Fruit fly (Drosophila melanogaster): ENCODE results near the gene CG32365.

CG32365 gene

DNA sequence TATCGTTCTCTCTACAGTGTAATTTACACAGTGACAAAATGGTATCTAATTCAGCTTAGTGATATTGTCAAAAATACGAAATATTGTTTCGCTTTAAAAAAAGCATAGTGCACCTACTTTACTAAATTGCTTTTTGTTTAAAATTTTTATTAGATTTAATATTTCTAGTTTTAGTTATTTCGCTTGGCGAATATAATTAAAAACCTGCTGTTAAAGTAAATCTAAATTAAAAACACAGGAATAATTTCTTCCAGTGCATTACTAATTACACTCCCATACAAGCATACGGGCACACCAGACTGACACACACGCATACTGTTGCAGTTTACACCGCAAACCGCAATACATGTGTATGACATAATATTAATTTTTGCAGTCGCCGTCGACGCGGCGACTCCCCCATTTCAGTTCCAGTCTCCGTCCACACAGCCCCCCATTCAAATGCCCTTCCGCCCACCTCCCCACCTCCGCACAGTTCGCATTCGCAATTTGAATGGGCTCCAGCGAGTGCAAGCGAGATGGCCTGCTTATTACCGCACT lies 5.0 kb upstream of the CG32365 start (continued):
- TF ChIP-seq CG12236 (GFP tag; optimal IDR thresholded peaks at IDR 0.05) (no peak), ATbp (GFP tag; optimal IDR thresholded peaks at IDR 0.05) (no peak), unc-4 (GFP tag; IDR thresholded peaks at IDR 0.05; ENCODE audit: partially characterized antibody) (no peak), peb (GFP tag; IDR thresholded peaks at IDR 0.05) (no peak), HLH4C (GFP tag; IDR thresholded peaks at IDR 0.05; ENCODE audit: partially characterized antibody) (no peak), fd96Cb (tag; optimal IDR thresholded peaks at IDR 0.05) (peak; percentile 22), Fer1 (GFP tag; optimal IDR thresholded peaks at IDR 0.05) (peak; percentile 76), Atf-2 (GFP tag; optimal IDR thresholded peaks at IDR 0.05) (no peak), Lhr (GFP tag; optimal IDR thresholded peaks at IDR 0.05) (no peak), CG7786 (GFP tag; optimal IDR thresholded peaks at IDR 0.05) (peak; percentile 33), CG2116 (GFP tag; optimal IDR thresholded peaks at IDR 0.05) (no peak), CG17912 (GFP tag; optimal IDR thresholded peaks at IDR 0.05) (no peak), Rx (GFP tag; IDR thresholded peaks at IDR 0.05) (peak; percentile 23; the same call in 1 of the 2 replicates), lov (optimal IDR thresholded peaks at IDR 0.05) (no peak), lov (GFP tag; IDR thresholded peaks at IDR 0.05) (no peak), CG11456 (GFP tag; IDR thresholded peaks at IDR 0.05) (peak; percentile 73; the same call in 2 of the 3 replicates), CG33213 (GFP tag; optimal IDR thresholded peaks at IDR 0.05) (no peak), Meics (GFP tag; optimal IDR thresholded peaks at IDR 0.05) (peak; percentile 84), gsb-n (tag; optimal IDR thresholded peaks at IDR 0.05) (no peak), sc (optimal IDR thresholded peaks at IDR 0.05) (no peak), sc (GFP tag; optimal IDR thresholded peaks at IDR 0.05) (no peak), CG17568 (GFP tag; optimal IDR thresholded peaks at IDR 0.05) (peak; percentile 44), knrl (GFP tag; IDR thresholded peaks at IDR 0.05; ENCODE audit: partially characterized antibody) (no peak), Dad (GFP tag; optimal IDR thresholded peaks at IDR 0.05) (no peak), tll (GFP tag; optimal IDR thresholded peaks at IDR 0.05) (no peak), pfk (GFP tag; optimal IDR thresholded peaks at IDR 0.05) (no peak), CG9609 (GFP tag; optimal IDR thresholded peaks at IDR 0.05) (no peak), zfh2 (GFP tag; optimal IDR thresholded peaks at IDR 0.05) (peak; percentile 46), CG8924 (tag; optimal IDR thresholded peaks at IDR 0.05) (peak; percentile 67), btn (GFP tag; optimal IDR thresholded peaks at IDR 0.05) (no peak), CG4617 (GFP tag; optimal IDR thresholded peaks at IDR 0.05; ENCODE audit: borderline replicate concordance) (no peak), sens-2 (GFP tag; IDR thresholded peaks at IDR 0.05) (no peak), hbn (GFP tag; IDR thresholded peaks at IDR 0.05; ENCODE audit: partially characterized antibody) (no peak), Ada2b (GFP tag; IDR thresholded peaks at IDR 0.05) (peak; percentile 69), CG10267 (tag; optimal IDR thresholded peaks at IDR 0.05) (peak; percentile 39), abd-A (tag; optimal IDR thresholded peaks at IDR 0.05) (no peak), CG2889 (GFP tag; IDR thresholded peaks at IDR 0.05) (no peak), tio (GFP tag; optimal IDR thresholded peaks at IDR 0.05) (peak; percentile 55), ham (GFP tag; IDR thresholded peaks at IDR 0.05) (0 out of 2 replicates have a peak, but pooled peaks have one; percentile 10), sim (GFP tag; IDR thresholded peaks at IDR 0.05) (no peak), Deaf1 (tag; optimal IDR thresholded peaks at IDR 0.05) (peak; percentile 47), CG16813 (GFP tag; IDR thresholded peaks at IDR 0.05; ENCODE audit: partially characterized antibody) (no peak), Myb (GFP tag; optimal IDR thresholded peaks at IDR 0.05) (peak; percentile 6), Dip3 (GFP tag; optimal IDR thresholded peaks at IDR 0.05) (peak; percentile 47), CG7963 (GFP tag; IDR thresholded peaks at IDR 0.05; ENCODE audit: partially characterized antibody) (no peak), CG1647 (GFP tag; optimal IDR thresholded peaks at IDR 0.05) (no peak), CG10147 (GFP tag; optimal IDR thresholded peaks at IDR 0.05) (peak; percentile 85), ranshi (GFP tag; IDR thresholded peaks at IDR 0.05) (0 out of 2 replicates have a peak, but pooled peaks have one; percentile 68), Tbp (GFP tag; optimal IDR thresholded peaks at IDR 0.05) (no peak), pho (GFP tag; optimal IDR thresholded peaks at IDR 0.05) (peak; percentile 41), en (GFP tag; optimal IDR thresholded peaks at IDR 0.05) (no peak)

All from whole organism, embryonic.